Fruit fly (Drosophila melanogaster) whole organism, pupa: ENCODE data around the gene Ras85D.
A peak's percentile ranks its signal among the peaks of the same experiment; 100 is the strongest.

ENCODE experiments used
- CG10348 ChIP-seq: fragments of 200-800 bp; sonication (Bioruptor generic); IDR thresholded peaks from 2 replicates; pipeline ENCODE4 v1.3.6; 2022; ENCODE audit warnings: missing biosample characterization, missing genetic modification characterization
- CG12605 ChIP-seq: fragments of 200-800 bp; sonication (Bioruptor generic); IDR thresholded peaks from 2 replicates; pipeline ENCODE4 v1.3.6; 2022; ENCODE audit warnings: missing biosample characterization, missing genetic modification characterization
- CG14655 ChIP-seq: fragments of 200-800 bp; sonication (Bioruptor generic); optimal IDR thresholded peaks from 3 replicates; lab custom pipeline; 2017; ENCODE audit warnings: mild to moderate bottlenecking, missing biosample characterization, missing genetic modification reagents, missing genetic modification characterization
- CG15710 ChIP-seq: fragments of 200-800 bp; sonication (Bioruptor generic); optimal IDR thresholded peaks from 2 replicates; lab custom pipeline; 2018; ENCODE audit warnings: missing biosample characterization, mild to moderate bottlenecking, missing genetic modification characterization, moderate library complexity
- CG17806 ChIP-seq: fragments of 200-800 bp; sonication (Bioruptor generic); optimal IDR thresholded peaks from 2 replicates; lab custom pipeline; 2018; ENCODE audit warnings: missing biosample characterization, mild to moderate bottlenecking, missing genetic modification characterization, moderate library complexity
- CG32121 ChIP-seq: fragments of 200-800 bp; sonication (Bioruptor generic); IDR thresholded peaks from 2 replicates; pipeline ENCODE4 v1.3.6; 2022; ENCODE audit warnings: missing biosample characterization, missing genetic modification characterization
- CG34367 ChIP-seq: fragments of 200-800 bp; sonication (Bioruptor generic); optimal IDR thresholded peaks from 2 replicates; lab custom pipeline; 2018; ENCODE audit warnings: missing biosample characterization, mild to moderate bottlenecking, missing genetic modification characterization
- CG8301 ChIP-seq: fragments of 200-800 bp; sonication (Bioruptor generic); optimal IDR thresholded peaks from 2 replicates; lab custom pipeline; 2018; ENCODE audit warnings: missing biosample characterization, mild to moderate bottlenecking, missing genetic modification characterization
- CG9948 ChIP-seq: fragments of 200-800 bp; sonication (Bioruptor generic); optimal IDR thresholded peaks from 2 replicates; lab custom pipeline; 2018; ENCODE audit warnings: missing biosample characterization, mild to moderate bottlenecking, missing genetic modification characterization, moderate library complexity
- D1 ChIP-seq: fragments of 200-800 bp; sonication (Bioruptor generic); optimal IDR thresholded peaks from 2 replicates; lab custom pipeline; 2018; ENCODE audit warnings: missing biosample characterization, mild to moderate bottlenecking, missing genetic modification characterization, moderate library complexity
- EcR ChIP-seq: fragments of 200-800 bp; sonication (Bioruptor generic); optimal IDR thresholded peaks from 3 replicates; lab custom pipeline; 2019; ENCODE audit warnings: missing biosample characterization, missing genetic modification characterization, mild to moderate bottlenecking, moderate library complexity, missing genetic modification reagents
- Ets98B ChIP-seq: fragments of 200-800 bp; sonication (Bioruptor generic); IDR thresholded peaks from 2 replicates; pipeline ENCODE4 v1.3.6; 2022; ENCODE audit warnings: missing biosample characterization, missing genetic modification characterization
- Pif1B ChIP-seq: fragments of 200-800 bp; sonication (Bioruptor generic); optimal IDR thresholded peaks from 3 replicates; lab custom pipeline; 2016; ENCODE audit warnings: missing biosample characterization, missing genetic modification characterization

DNA sequence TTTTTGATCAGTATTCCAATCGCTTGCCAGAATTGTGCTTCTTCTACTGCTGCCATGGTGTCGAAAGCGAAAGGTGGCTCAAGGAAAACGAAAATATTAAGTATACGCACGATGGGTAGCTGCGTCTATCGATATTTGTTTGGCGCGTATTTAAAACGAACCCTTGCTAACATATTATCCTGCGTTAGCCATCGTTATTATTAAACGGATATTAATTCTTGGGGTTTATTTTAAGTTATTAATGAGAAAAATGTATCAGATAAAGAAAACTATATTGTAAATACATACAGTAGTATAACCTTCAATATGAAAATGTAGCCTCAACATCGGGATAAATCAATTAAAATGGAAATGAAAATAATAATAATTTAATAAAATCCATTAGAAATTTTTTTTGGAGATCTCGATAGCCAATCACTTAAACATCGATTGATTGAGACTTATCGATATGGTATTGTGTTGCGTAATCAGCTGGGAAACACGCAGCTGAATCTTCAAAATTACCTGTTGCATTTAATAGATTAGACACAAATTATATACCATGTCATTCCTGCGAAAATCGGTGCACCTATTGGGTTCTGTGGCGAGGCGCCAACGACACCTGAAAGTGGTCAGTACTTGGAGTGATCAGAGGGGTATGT, 42.6 kb upstream of the Ras85D start, which contains the start of the genes CG9386 and BckdhA:
- TF ChIP-seq CG32121 (GFP tag; lab: Robert Waterston, UW) (0 out of 2 replicates have a peak, but pooled peaks have one; percentile 10), D1 (tag; lab: Kevin White, UChicago) (no peak), CG10348 (GFP tag; lab: Robert Waterston, UW) (no peak), CG34367 (tag; lab: Kevin White, UChicago) (no peak), CG8301 (no peak), EcR (no peak), Ets98B (GFP tag; lab: Robert Waterston, UW) (no peak; the same call in 1 of the 2 replicates), Pif1B (GFP tag; lab: Kevin White, UChicago) (no peak), CG9948 (tag; lab: Kevin White, UChicago) (no peak), CG14655 (GFP tag; lab: Kevin White, UChicago) (no peak), CG15710 (tag; lab: Kevin White, UChicago) (no peak), CG17806 (tag; lab: Kevin White, UChicago) (no peak), CG12605 (GFP tag; lab: Robert Waterston, UW) (no peak)
